Fruit fly (Drosophila melanogaster) whole organism, embryonic: ENCODE results near the gene wuho.
A peak's percentile ranks its signal among the peaks of the same experiment; 100 is the strongest.

Experiments
- Asciz ChIP-seq: fragments of 200-800 bp; sonication (Bioruptor generic); optimal IDR thresholded peaks from 2 replicates; lab custom pipeline; 2017; ENCODE audit warnings: missing biosample characterization, mild to moderate bottlenecking, missing genetic modification characterization, missing genetic modification reagents
- CG10565 ChIP-seq: fragments of 200-800 bp; sonication (Bioruptor generic); optimal IDR thresholded peaks from 3 replicates; lab custom pipeline; 2016; ENCODE audit warnings: missing biosample characterization, mild to moderate bottlenecking, missing genetic modification characterization
- CG11247 ChIP-seq: fragments of 200-800 bp; sonication (Bioruptor generic); IDR thresholded peaks from 2 replicates; pipeline ENCODE4 v1.3.6; 2022; ENCODE audit warnings: missing biosample characterization, missing genetic modification characterization
- CG12299 ChIP-seq: fragments of 200-800 bp; sonication (Bioruptor generic); optimal IDR thresholded peaks from 2 replicates; lab custom pipeline; 2018; ENCODE audit warnings: missing biosample characterization, mild to moderate bottlenecking, missing genetic modification characterization
- CG12659 ChIP-seq: fragments of 200-800 bp; sonication (Bioruptor generic); optimal IDR thresholded peaks from 3 replicates; lab custom pipeline; 2017; ENCODE audit warnings: mild to moderate bottlenecking, missing biosample characterization, missing genetic modification reagents, missing genetic modification characterization
- CG14014 ChIP-seq: fragments of 200-800 bp; sonication (Bioruptor generic); IDR thresholded peaks from 2 replicates; pipeline ENCODE4 v1.3.6; 2022; ENCODE audit warnings: missing biosample characterization, missing genetic modification characterization
- CG14050 ChIP-seq: fragments of 200-800 bp; sonication (Bioruptor generic); IDR thresholded peaks from 3 replicates; pipeline ENCODE4 v1.3.6; 2022; ENCODE audit warnings: missing biosample characterization, missing genetic modification characterization
- CG14710 ChIP-seq: fragments of 200-800 bp; sonication (Bioruptor generic); optimal IDR thresholded peaks from 3 replicates; lab custom pipeline; 2019; ENCODE audit warnings: missing biosample characterization, mild to moderate bottlenecking, missing genetic modification characterization, moderate library complexity
- CG14965 ChIP-seq: fragments of 200-800 bp; sonication (Bioruptor generic); optimal IDR thresholded peaks from 2 replicates; lab custom pipeline; 2016; ENCODE audit warnings: missing biosample characterization, missing genetic modification characterization, borderline replicate concordance
- CG15514 ChIP-seq: fragments of 200-800 bp; sonication (Bioruptor generic); optimal IDR thresholded peaks from 3 replicates; lab custom pipeline; 2017; ENCODE audit warnings: missing biosample characterization, missing genetic modification characterization, mild to moderate bottlenecking, moderate library complexity, missing genetic modification reagents
- CG1792 ChIP-seq: fragments of 200-800 bp; sonication (Bioruptor generic); optimal IDR thresholded peaks from 2 replicates; lab custom pipeline; 2016; ENCODE audit warnings: missing biosample characterization, missing genetic modification characterization
- CG18599 ChIP-seq: fragments of 200-800 bp; sonication (Bioruptor generic); optimal IDR thresholded peaks from 3 replicates; lab custom pipeline; 2017; ENCODE audit warnings: missing biosample characterization, missing genetic modification characterization, mild to moderate bottlenecking, moderate library complexity, missing genetic modification reagents
- CG2875 ChIP-seq: fragments of 200-800 bp; sonication (Bioruptor generic); optimal IDR thresholded peaks from 2 replicates; lab custom pipeline; 2017; ENCODE audit warnings: missing biosample characterization, mild to moderate bottlenecking, missing genetic modification characterization, missing genetic modification reagents
- CG3163 ChIP-seq: fragments of 200-800 bp; sonication (Bioruptor generic); optimal IDR thresholded peaks from 3 replicates; lab custom pipeline; 2016; ENCODE audit warnings: missing biosample characterization, missing genetic modification characterization
- CG3838 ChIP-seq: fragments of 200-800 bp; sonication (Bioruptor generic); optimal IDR thresholded peaks from 3 replicates; lab custom pipeline; 2016; ENCODE audit warnings: missing biosample characterization, missing genetic modification characterization
- CG42726 ChIP-seq: fragments of 200-800 bp; sonication (Bioruptor generic); IDR thresholded peaks from 2 replicates; pipeline ENCODE4 v1.3.6; 2022; ENCODE audit warnings: missing biosample characterization, missing genetic modification characterization; ENCODE audit not compliant: partially characterized antibody
- CG4360 ChIP-seq: fragments of 200-800 bp; sonication (Bioruptor generic); IDR thresholded peaks from 2 replicates; pipeline ENCODE4 v1.3.6; 2022; ENCODE audit warnings: missing biosample characterization, missing genetic modification characterization
- CG4404 ChIP-seq: fragments of 200-800 bp; sonication (Bioruptor generic); IDR thresholded peaks from 2 replicates; pipeline ENCODE4 v1.3.6; 2022; ENCODE audit warnings: missing biosample characterization, missing genetic modification characterization
- CG6175 ChIP-seq: fragments of 200-800 bp; sonication (Bioruptor generic); IDR thresholded peaks from 3 replicates; pipeline ENCODE4 v1.3.6; 2022; ENCODE audit warnings: missing biosample characterization, missing genetic modification characterization
- CG7357 ChIP-seq: fragments of 200-800 bp; sonication (Bioruptor generic); IDR thresholded peaks from 3 replicates; pipeline ENCODE4 v1.3.6; 2022; ENCODE audit warnings: missing biosample characterization, missing genetic modification characterization
- CG7372 ChIP-seq: fragments of 200-800 bp; sonication (Bioruptor generic); IDR thresholded peaks from 2 replicates; pipeline ENCODE4 v1.3.6; 2022; ENCODE audit warnings: missing biosample characterization, missing genetic modification characterization
- CG8924 ChIP-seq: fragments of 200-800 bp; optimal IDR thresholded peaks from 3 replicates; lab custom pipeline; 2019; ENCODE audit warnings: missing biosample characterization, mild to moderate bottlenecking, missing genetic modification characterization, moderate library complexity
- Dad ChIP-seq: fragments of 200-800 bp; sonication (Bioruptor generic); optimal IDR thresholded peaks from 3 replicates; lab custom pipeline; 2016; ENCODE audit warnings: missing biosample characterization, missing genetic modification characterization
- Dref ChIP-seq: fragments of 200-800 bp; sonication (Bioruptor generic); IDR thresholded peaks from 2 replicates; pipeline ENCODE4 v1.3.6; 2022; ENCODE audit warnings: missing biosample characterization, missing genetic modification characterization
- Fer3 ChIP-seq: fragments of 200-800 bp; sonication (Bioruptor generic); optimal IDR thresholded peaks from 2 replicates; lab custom pipeline; 2018; ENCODE audit warnings: missing biosample characterization, mild to moderate bottlenecking, missing genetic modification characterization, moderate library complexity
- Gsc ChIP-seq: fragments of 200-800 bp; sonication (Bioruptor generic); IDR thresholded peaks from 2 replicates; pipeline ENCODE4 v1.3.6; 2022; ENCODE audit warnings: missing biosample characterization, missing genetic modification characterization
- Med ChIP-seq: fragments of 200-800 bp; sonication (Bioruptor generic); peaks from one replicate; lab custom pipeline; 2016; ENCODE audit warnings: missing biosample characterization, missing genetic modification characterization, mild to moderate bottlenecking, inconsistent platforms, moderate library complexity
- Sox102F ChIP-seq: fragments of 200-800 bp; sonication (Bioruptor generic); optimal IDR thresholded peaks from 2 replicates; lab custom pipeline; 2018; ENCODE audit warnings: missing biosample characterization, mild to moderate bottlenecking, missing genetic modification characterization, moderate library complexity
- Ssrp ChIP-seq: fragments of 200-800 bp; sonication (Bioruptor generic); optimal IDR thresholded peaks from 2 replicates; lab custom pipeline; 2018; ENCODE audit warnings: missing biosample characterization, mild to moderate bottlenecking, missing genetic modification characterization, moderate library complexity
- Trl ChIP-seq, 3 experiments: fragments of >200 bp in 2 of 3; fragments of 200-800 bp in 1 of 3; sonication (Bioruptor generic) in 1 of 3; optimal IDR thresholded peaks; 2 replicates in 1 of 3; 3 replicates in 2 of 3; lab custom pipeline; 2016 to 2017; ENCODE audit warnings: missing biosample characterization in 1 of 3, missing genetic modification characterization in 1 of 3
- Xbp1 ChIP-seq: fragments of 200-800 bp; sonication (Bioruptor generic); optimal IDR thresholded peaks from 3 replicates; lab custom pipeline; 2016; ENCODE audit warnings: missing biosample characterization, mild to moderate bottlenecking, missing genetic modification characterization
- ap ChIP-seq: fragments of 200-800 bp; sonication (Bioruptor generic); IDR thresholded peaks from 2 replicates; pipeline ENCODE4 v1.3.6; 2022; ENCODE audit warnings: missing biosample characterization, missing genetic modification characterization
- az2 ChIP-seq: fragments of 200-800 bp; sonication (Bioruptor generic); optimal IDR thresholded peaks from 3 replicates; lab custom pipeline; 2016; ENCODE audit warnings: missing biosample characterization, missing genetic modification characterization
- caup ChIP-seq: fragments of 200-800 bp; sonication (Bioruptor generic); optimal IDR thresholded peaks from 3 replicates; lab custom pipeline; 2017; ENCODE audit warnings: missing biosample characterization, mild to moderate bottlenecking, missing genetic modification characterization, moderate library complexity; ENCODE audit not compliant: severe bottlenecking
- crp ChIP-seq, 2 experiments: fragments of 200-800 bp; sonication (Bioruptor generic); optimal IDR thresholded peaks; 2 replicates in 1 of 2; 3 replicates in 1 of 2; lab custom pipeline; 2017; ENCODE audit warnings: missing biosample characterization in 2 of 2, missing genetic modification characterization in 2 of 2, mild to moderate bottlenecking in 1 of 2, moderate library complexity in 1 of 2
- dati ChIP-seq: fragments of 200-800 bp; sonication (Bioruptor generic); IDR thresholded peaks from 2 replicates; pipeline ENCODE4 v1.3.6; 2022; ENCODE audit warnings: missing biosample characterization, missing genetic modification characterization
- ftz-f1 ChIP-seq: fragments of 200-800 bp; sonication (Bioruptor generic); optimal IDR thresholded peaks from 2 replicates; lab custom pipeline; 2016; ENCODE audit warnings: missing biosample characterization, missing genetic modification characterization
- grn ChIP-seq: fragments of 200-800 bp; sonication (Bioruptor generic); optimal IDR thresholded peaks from 3 replicates; lab custom pipeline; 2017; ENCODE audit warnings: missing biosample characterization, missing genetic modification characterization
- insv ChIP-seq, 2 experiments: fragments of 200-800 bp; sonication (Bioruptor generic); optimal IDR thresholded peaks; 3 replicates each; lab custom pipeline; 2016 to 2018; ENCODE audit warnings: missing biosample characterization in 2 of 2, missing genetic modification characterization in 2 of 2
- inv ChIP-seq: fragments of 200-800 bp; sonication (Bioruptor generic); IDR thresholded peaks from 2 replicates; pipeline ENCODE4 v1.3.6; 2022; ENCODE audit warnings: missing biosample characterization, missing genetic modification characterization; ENCODE audit not compliant: partially characterized antibody
- klu ChIP-seq: fragments of 200-800 bp; sonication (Bioruptor generic); IDR thresholded peaks from 2 replicates; pipeline ENCODE4 v1.3.6; 2022; ENCODE audit warnings: missing biosample characterization, missing genetic modification characterization
- lab ChIP-seq: fragments of 200-800 bp; sonication (Bioruptor generic); optimal IDR thresholded peaks from 3 replicates; lab custom pipeline; 2017; ENCODE audit warnings: missing biosample characterization, missing genetic modification characterization, mild to moderate bottlenecking, moderate library complexity, missing genetic modification reagents
- mirr ChIP-seq: fragments of 200-800 bp; sonication (Bioruptor generic); optimal IDR thresholded peaks from 3 replicates; lab custom pipeline; 2018; ENCODE audit warnings: missing biosample characterization, mild to moderate bottlenecking, missing genetic modification characterization
- nmo ChIP-seq: fragments of 200-800 bp; sonication (Bioruptor generic); optimal IDR thresholded peaks from 2 replicates; lab custom pipeline; 2018; ENCODE audit warnings: missing biosample characterization, mild to moderate bottlenecking, missing genetic modification characterization, moderate library complexity
- oc ChIP-seq: fragments of 200-800 bp; sonication (Bioruptor generic); optimal IDR thresholded peaks from 2 replicates; lab custom pipeline; 2018; ENCODE audit warnings: missing biosample characterization, mild to moderate bottlenecking, missing genetic modification characterization, moderate library complexity
- p53 ChIP-seq: fragments of 200-800 bp; sonication (Bioruptor generic); optimal IDR thresholded peaks from 2 replicates; lab custom pipeline; 2016; ENCODE audit warnings: missing biosample characterization, missing genetic modification characterization
- pb ChIP-seq: fragments of 200-800 bp; sonication (Bioruptor generic); optimal IDR thresholded peaks from 3 replicates; lab custom pipeline; 2016; ENCODE audit warnings: missing biosample characterization, missing genetic modification characterization
- schlank ChIP-seq: fragments of 200-800 bp; sonication (Bioruptor generic); optimal IDR thresholded peaks from 2 replicates; lab custom pipeline; 2018; ENCODE audit warnings: missing biosample characterization, mild to moderate bottlenecking, missing genetic modification characterization
- scrt ChIP-seq: fragments of 200-800 bp; sonication (Bioruptor generic); optimal IDR thresholded peaks from 2 replicates; lab custom pipeline; 2018; ENCODE audit warnings: missing biosample characterization, mild to moderate bottlenecking, missing genetic modification characterization, moderate library complexity
- tin ChIP-seq: fragments of 200-800 bp; sonication (Bioruptor generic); optimal IDR thresholded peaks from 3 replicates; lab custom pipeline; 2016; ENCODE audit warnings: missing biosample characterization, missing genetic modification characterization

Gene wuho

dm6 chrX:6263614-6264130 is 24.2 kb upstream of the wuho start (continued):
- TF ChIP-seq CG12659 (peak; percentile 85), Trl (optimal IDR thresholded peaks at IDR 0.05; lab: Kevin White, UChicago) (no peak), Trl (GFP tag; optimal IDR thresholded peaks at IDR 0.05; lab: Kevin White, UChicago) (no peak), CG14965 (GFP tag; lab: Kevin White, UChicago) (no peak), CG10565 (GFP tag; lab: Kevin White, UChicago) (peak; percentile 11), Asciz (peak; percentile 78), CG7357 (GFP tag; lab: Robert Waterston, UW) (peak; percentile 35; the same call in 1 of the 3 replicates), Gsc (no peak), ap (GFP tag; lab: Robert Waterston, UW) (0 out of 2 replicates have a peak, but pooled peaks have one; percentile 25), az2 (GFP tag; lab: Kevin White, UChicago) (peak; percentile 49), CG3163 (no peak), tin (GFP tag; lab: Kevin White, UChicago) (peak; percentile 52), CG14050 (peak; percentile 24; the same call in 2 of the 3 replicates), CG3838 (peak; percentile 33), CG8924 (tag; lab: Kevin White, UChicago) (peak; percentile 79), caup (GFP tag; lab: Kevin White, UChicago) (peak; percentile 82), insv (GFP tag; optimal IDR thresholded peaks at IDR 0.05; lab: Kevin White, UChicago) (peak in 1 of 2 experiments; percentile 36), CG12299 (tag; lab: Kevin White, UChicago) (peak; percentile 62), oc (peak; percentile 27), CG1792 (GFP tag; lab: Kevin White, UChicago) (peak; percentile 32), Dad (GFP tag; lab: Kevin White, UChicago) (no peak), inv (GFP tag; lab: Robert Waterston, UW) (no peak), nmo (GFP tag; lab: Kevin White, UChicago) (peak; percentile 85), CG7372 (peak; percentile 54; the same call in 1 of the 2 replicates), dati (no peak), CG42726 (GFP tag; lab: Robert Waterston, UW) (no peak), klu (0 out of 2 replicates have a peak, but pooled peaks have one; percentile 49), CG14710 (tag; lab: Kevin White, UChicago) (peak; percentile 47), CG15514 (peak; percentile 72), CG18599 (peak; percentile 93), CG2875 (GFP tag; lab: Kevin White, UChicago) (peak; percentile 37), pb (GFP tag; lab: Kevin White, UChicago) (peak; percentile 40)

dm6 chrX:6264456-6264855 is 23.4 kb upstream of the wuho start:
- TF ChIP-seq ftz-f1 (peak; percentile 45), Med (GFP tag; lab: Kevin White, UChicago) (peak; percentile 30), crp (GFP tag; optimal IDR thresholded peaks at IDR 0.05; lab: Kevin White, UChicago) (no peak), CG11247 (no peak), Xbp1 (GFP tag; lab: Kevin White, UChicago) (no peak), nmo (GFP tag; lab: Kevin White, UChicago) (no peak), Ssrp (tag; lab: Kevin White, UChicago) (no peak), CG4360 (GFP tag; lab: Robert Waterston, UW) (no peak), Sox102F (GFP tag; lab: Kevin White, UChicago) (no peak), Dref (GFP tag; lab: Robert Waterston, UW) (0 out of 2 replicates have a peak, but pooled peaks have one; percentile 7), CG4404 (GFP tag; lab: Robert Waterston, UW) (no peak), grn (GFP tag; lab: Kevin White, UChicago) (peak; percentile 87), CG6175 (GFP tag; lab: Robert Waterston, UW) (0 out of 3 replicates have a peak, but pooled peaks have one; percentile 22), scrt (GFP tag; lab: Kevin White, UChicago) (peak; percentile 21), Fer3 (tag; lab: Kevin White, UChicago) (no peak), CG14014 (GFP tag; lab: Robert Waterston, UW) (no peak), mirr (GFP tag; lab: Kevin White, UChicago) (peak; percentile 81), p53 (no peak), schlank (peak; percentile 46), lab (GFP tag; lab: Kevin White, UChicago) (peak; percentile 27)
